Fruit fly (Drosophila melanogaster) whole organism, embryonic: ENCODE measurements around the gene vir-1.

Source experiments
- CG10979 ChIP-seq: fragments of 200-800 bp; sonication (Bioruptor generic); optimal IDR thresholded peaks from 2 replicates; lab custom pipeline; 2018; ENCODE audit warnings: missing biosample characterization, mild to moderate bottlenecking, missing genetic modification characterization, moderate library complexity
- CG11085 ChIP-seq: fragments of 200-800 bp; sonication (Bioruptor generic); IDR thresholded peaks from 2 replicates; pipeline ENCODE4 v1.3.6; 2022; ENCODE audit warnings: missing biosample characterization, missing genetic modification characterization
- CG11504 ChIP-seq: fragments of 200-800 bp; sonication (Bioruptor generic); optimal IDR thresholded peaks from 3 replicates; lab custom pipeline; 2019; ENCODE audit warnings: missing biosample characterization, mild to moderate bottlenecking, missing genetic modification characterization, moderate library complexity
- CG13287 ChIP-seq: fragments of 200-800 bp; sonication (Bioruptor generic); IDR thresholded peaks from 2 replicates; pipeline ENCODE4 v1.3.6; 2022; ENCODE audit warnings: missing biosample characterization, missing genetic modification characterization; ENCODE audit not compliant: partially characterized antibody
- CG14710 ChIP-seq: fragments of 200-800 bp; sonication (Bioruptor generic); optimal IDR thresholded peaks from 3 replicates; lab custom pipeline; 2019; ENCODE audit warnings: missing biosample characterization, mild to moderate bottlenecking, missing genetic modification characterization, moderate library complexity
- CG17568 ChIP-seq: fragments of 200-800 bp; sonication (Bioruptor generic); optimal IDR thresholded peaks from 2 replicates; lab custom pipeline; 2018; ENCODE audit warnings: missing biosample characterization, mild to moderate bottlenecking, missing genetic modification characterization, moderate library complexity
- CG17912 ChIP-seq: fragments of 200-800 bp; sonication (Bioruptor generic); optimal IDR thresholded peaks from 2 replicates; lab custom pipeline; 2018; ENCODE audit warnings: missing biosample characterization, mild to moderate bottlenecking, missing genetic modification characterization
- CG18262 ChIP-seq: fragments of 200-800 bp; optimal IDR thresholded peaks from 3 replicates; lab custom pipeline; 2019; ENCODE audit warnings: missing biosample characterization, mild to moderate bottlenecking, missing genetic modification characterization, moderate library complexity
- CG2120 ChIP-seq: fragments of 200-800 bp; sonication (Bioruptor generic); optimal IDR thresholded peaks from 3 replicates; lab custom pipeline; 2016; ENCODE audit warnings: missing biosample characterization, missing genetic modification characterization
- CG3065 ChIP-seq: fragments of 200-800 bp; sonication (Bioruptor generic); optimal IDR thresholded peaks from 2 replicates; lab custom pipeline; 2016; ENCODE audit warnings: missing biosample characterization, missing genetic modification characterization
- CG32532 ChIP-seq: fragments of 200-800 bp; sonication (Bioruptor generic); IDR thresholded peaks from 2 replicates; pipeline ENCODE4 v1.3.6; 2022; ENCODE audit warnings: missing biosample characterization, missing genetic modification characterization
- CG32767 ChIP-seq: fragments of 200-800 bp; sonication (Bioruptor generic); IDR thresholded peaks from 2 replicates; pipeline ENCODE4 v1.3.6; 2022; ENCODE audit warnings: missing biosample characterization, missing genetic modification characterization
- CG4424 ChIP-seq: fragments of 200-800 bp; sonication (Bioruptor generic); optimal IDR thresholded peaks from 3 replicates; lab custom pipeline; 2016; ENCODE audit warnings: missing biosample characterization, missing genetic modification characterization
- CG6689 ChIP-seq: fragments of 200-800 bp; sonication (Bioruptor generic); IDR thresholded peaks from 2 replicates; pipeline ENCODE4 v1.3.6; 2022; ENCODE audit warnings: missing biosample characterization, missing genetic modification characterization
- CG9437 ChIP-seq: fragments of 200-800 bp; sonication (Bioruptor generic); optimal IDR thresholded peaks from 2 replicates; lab custom pipeline; 2018; ENCODE audit warnings: missing biosample characterization, mild to moderate bottlenecking, missing genetic modification characterization
- Chrac-16 ChIP-seq: fragments of 200-800 bp; sonication (Bioruptor generic); optimal IDR thresholded peaks from 3 replicates; lab custom pipeline; 2016; ENCODE audit warnings: missing biosample characterization, missing genetic modification characterization
- Deaf1 ChIP-seq: fragments of 200-800 bp; optimal IDR thresholded peaks from 3 replicates; lab custom pipeline; 2019; ENCODE audit warnings: missing biosample characterization, mild to moderate bottlenecking, missing genetic modification characterization, moderate library complexity
- Dip3 ChIP-seq: fragments of 200-800 bp; sonication (Bioruptor generic); optimal IDR thresholded peaks from 3 replicates; lab custom pipeline; 2016; ENCODE audit warnings: missing biosample characterization, missing genetic modification characterization
- Ets97D ChIP-seq: fragments of 200-800 bp; sonication (Bioruptor generic); optimal IDR thresholded peaks from 3 replicates; lab custom pipeline; 2016; ENCODE audit warnings: missing biosample characterization, missing genetic modification characterization
- Fer3 ChIP-seq: fragments of 200-800 bp; sonication (Bioruptor generic); optimal IDR thresholded peaks from 2 replicates; lab custom pipeline; 2018; ENCODE audit warnings: missing biosample characterization, mild to moderate bottlenecking, missing genetic modification characterization, moderate library complexity
- HLHmδ ChIP-seq: fragments of 200-800 bp; sonication (Bioruptor generic); optimal IDR thresholded peaks from 2 replicates; lab custom pipeline; 2018; ENCODE audit warnings: missing biosample characterization, mild to moderate bottlenecking, missing genetic modification characterization, moderate library complexity
- HmgD ChIP-seq: fragments of 200-800 bp; sonication (Bioruptor generic); optimal IDR thresholded peaks from 3 replicates; lab custom pipeline; 2016; ENCODE audit warnings: missing biosample characterization, missing genetic modification characterization
- HmgZ ChIP-seq: fragments of 200-800 bp; sonication (Bioruptor generic); optimal IDR thresholded peaks from 2 replicates; lab custom pipeline; 2018; ENCODE audit warnings: missing biosample characterization, mild to moderate bottlenecking, missing genetic modification characterization
- Hr51 ChIP-seq, 2 experiments: fragments of 200-800 bp; sonication (Bioruptor generic); optimal IDR thresholded peaks; 2 replicates in 1 of 2; 3 replicates in 1 of 2; lab custom pipeline; 2016 to 2018; ENCODE audit warnings: missing biosample characterization in 2 of 2, missing genetic modification characterization in 2 of 2, mild to moderate bottlenecking in 1 of 2, moderate library complexity in 1 of 2
- PHDP ChIP-seq: fragments of 200-800 bp; sonication (Bioruptor generic); optimal IDR thresholded peaks from 3 replicates; lab custom pipeline; 2018; ENCODE audit warnings: missing biosample characterization, mild to moderate bottlenecking, missing genetic modification characterization, moderate library complexity
- Six4 ChIP-seq: fragments of 200-800 bp; sonication (Bioruptor generic); optimal IDR thresholded peaks from 2 replicates; lab custom pipeline; 2016; ENCODE audit warnings: missing biosample characterization, missing genetic modification characterization
- Sox102F ChIP-seq: fragments of 200-800 bp; sonication (Bioruptor generic); optimal IDR thresholded peaks from 2 replicates; lab custom pipeline; 2018; ENCODE audit warnings: missing biosample characterization, mild to moderate bottlenecking, missing genetic modification characterization, moderate library complexity
- Xrp1 ChIP-seq: fragments of 200-800 bp; sonication (Bioruptor generic); IDR thresholded peaks from 2 replicates; pipeline ENCODE4 v1.3.6; 2022; ENCODE audit warnings: missing biosample characterization, missing genetic modification characterization
- YL-1 ChIP-seq: fragments of 200-800 bp; sonication (Bioruptor generic); optimal IDR thresholded peaks from 3 replicates; lab custom pipeline; 2017; ENCODE audit warnings: missing biosample characterization, mild to moderate bottlenecking, missing genetic modification characterization
- bbx ChIP-seq: fragments of 200-800 bp; sonication (Bioruptor generic); IDR thresholded peaks from 2 replicates; pipeline ENCODE4 v1.3.6; 2022; ENCODE audit warnings: missing biosample characterization, missing genetic modification characterization; ENCODE audit not compliant: partially characterized antibody
- corto ChIP-seq: fragments of 200-800 bp; sonication (Bioruptor generic); optimal IDR thresholded peaks from 2 replicates; lab custom pipeline; 2016; ENCODE audit warnings: missing biosample characterization, mild to moderate bottlenecking, missing genetic modification characterization, moderate library complexity
- crp ChIP-seq, 2 experiments: fragments of 200-800 bp; sonication (Bioruptor generic); optimal IDR thresholded peaks; 2 replicates in 1 of 2; 3 replicates in 1 of 2; lab custom pipeline; 2017; ENCODE audit warnings: missing biosample characterization in 2 of 2, missing genetic modification characterization in 2 of 2, mild to moderate bottlenecking in 1 of 2, moderate library complexity in 1 of 2
- dmrt11E ChIP-seq: fragments of 200-800 bp; sonication (Bioruptor generic); optimal IDR thresholded peaks from 3 replicates; lab custom pipeline; 2018; ENCODE audit warnings: missing biosample characterization, mild to moderate bottlenecking, missing genetic modification characterization, moderate library complexity
- dpn ChIP-seq, 2 experiments: fragments of 200-800 bp; sonication (Bioruptor generic); optimal IDR thresholded peaks; 3 replicates each; lab custom pipeline; 2016; ENCODE audit warnings: missing biosample characterization in 2 of 2, missing genetic modification characterization in 2 of 2
- fd96Cb ChIP-seq: fragments of 200-800 bp; sonication (Bioruptor generic); optimal IDR thresholded peaks from 2 replicates; lab custom pipeline; 2018; ENCODE audit warnings: missing biosample characterization, mild to moderate bottlenecking, missing genetic modification characterization, moderate library complexity
- fru ChIP-seq: fragments of >200 bp; optimal IDR thresholded peaks from 2 replicates; lab custom pipeline; 2017
- insv ChIP-seq, 2 experiments: fragments of 200-800 bp; sonication (Bioruptor generic); optimal IDR thresholded peaks; 3 replicates each; lab custom pipeline; 2016 to 2018; ENCODE audit warnings: missing biosample characterization in 2 of 2, missing genetic modification characterization in 2 of 2
- inv ChIP-seq: fragments of 200-800 bp; sonication (Bioruptor generic); IDR thresholded peaks from 2 replicates; pipeline ENCODE4 v1.3.6; 2022; ENCODE audit warnings: missing biosample characterization, missing genetic modification characterization; ENCODE audit not compliant: partially characterized antibody
- kay ChIP-seq: fragments of 200-800 bp; sonication (Bioruptor generic); optimal IDR thresholded peaks from 2 replicates; lab custom pipeline; 2016; ENCODE audit warnings: missing biosample characterization, missing genetic modification characterization
- knrl ChIP-seq: fragments of 200-800 bp; sonication (Bioruptor generic); IDR thresholded peaks from 3 replicates; pipeline ENCODE4 v1.3.6; 2022; ENCODE audit warnings: missing biosample characterization, missing genetic modification characterization; ENCODE audit not compliant: partially characterized antibody
- otp ChIP-seq: fragments of 200-800 bp; sonication (Bioruptor generic); IDR thresholded peaks from 3 replicates; pipeline ENCODE4, ENCODE4 v1.3.6; 2022; ENCODE audit warnings: missing biosample characterization, missing genetic modification characterization
- phol ChIP-seq: fragments of 200-800 bp; sonication (Bioruptor generic); optimal IDR thresholded peaks from 3 replicates; lab custom pipeline; 2018; ENCODE audit warnings: missing biosample characterization, mild to moderate bottlenecking, missing genetic modification characterization, moderate library complexity
- pnt ChIP-seq: fragments of 200-800 bp; sonication (Bioruptor generic); optimal IDR thresholded peaks from 3 replicates; lab custom pipeline; 2016; ENCODE audit warnings: missing biosample characterization, missing genetic modification characterization
- row ChIP-seq: fragments of 200-800 bp; sonication (Bioruptor generic); IDR thresholded peaks from 3 replicates; pipeline ENCODE4 v1.3.6; 2022; ENCODE audit warnings: missing biosample characterization, missing genetic modification characterization
- sens ChIP-seq: fragments of 200-800 bp; sonication (Bioruptor generic); peaks from one replicate; lab custom pipeline; 2016; ENCODE audit warnings: missing biosample characterization, missing genetic modification characterization
- twi ChIP-seq: fragments of 200-800 bp; optimal IDR thresholded peaks from 2 replicates; lab custom pipeline; 2019; ENCODE audit warnings: missing biosample characterization, mild to moderate bottlenecking, missing genetic modification characterization, moderate library complexity
- unc-4 ChIP-seq: fragments of 200-800 bp; sonication (Bioruptor generic); IDR thresholded peaks from 2 replicates; pipeline ENCODE4 v1.3.6; 2022; ENCODE audit warnings: missing biosample characterization, missing genetic modification characterization; ENCODE audit not compliant: partially characterized antibody
- usp ChIP-seq: fragments of >200 bp; optimal IDR thresholded peaks from 2 replicates; lab custom pipeline; 2017; ENCODE audit warnings: missing biosample characterization, missing genetic modification characterization
- vvl ChIP-seq: fragments of 200-800 bp; sonication (Bioruptor generic); IDR thresholded peaks from 2 replicates; pipeline ENCODE4 v1.3.6; 2022; ENCODE audit warnings: missing biosample characterization, missing genetic modification characterization
- zfh2 ChIP-seq: fragments of 200-800 bp; sonication (Bioruptor generic); optimal IDR thresholded peaks from 2 replicates; lab custom pipeline; 2016; ENCODE audit warnings: missing biosample characterization, missing genetic modification characterization

The vir-1 gene

DNA sequence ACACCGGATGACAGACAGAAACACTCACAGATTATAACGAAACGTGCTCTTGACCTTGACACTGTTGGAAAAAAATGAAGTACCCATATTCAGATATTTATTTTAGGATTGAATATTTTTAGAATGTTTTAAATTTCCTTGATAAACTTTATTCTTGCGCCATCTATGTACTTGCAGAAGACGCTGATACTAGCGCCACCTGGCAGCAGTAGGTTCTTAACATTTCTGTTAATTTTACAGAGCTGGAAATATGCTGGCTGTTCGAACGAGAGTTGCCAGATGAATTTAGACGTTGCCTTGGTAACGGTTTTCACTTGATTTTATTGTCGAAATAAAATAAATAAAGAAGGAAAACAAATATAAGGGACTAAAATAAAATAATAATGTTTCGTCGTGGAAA lies 1.3 kb upstream of the vir-1 start, which contains the start of gene Fam92 (continued):
- TF ChIP-seq inv (GFP tag; lab: Robert Waterston, UW) (no peak), insv (GFP tag; optimal IDR thresholded peaks at IDR 0.05; lab: Kevin White, UChicago) (peak in 1 of 2 experiments; percentile 58), HLHmδ (no peak), kay (GFP tag; lab: Kevin White, UChicago) (peak; percentile 0), Ets97D (GFP tag; lab: Kevin White, UChicago) (peak; percentile 68), pnt (GFP tag; lab: Kevin White, UChicago) (peak; percentile 40), Xrp1 (GFP tag; lab: Robert Waterston, UW) (no peak), otp (peak; percentile 16; the same call in 1 of the 3 replicates), CG10979 (tag; lab: Kevin White, UChicago) (peak; percentile 56), CG2120 (GFP tag; lab: Kevin White, UChicago) (peak; percentile 47), CG6689 (GFP tag; lab: Robert Waterston, UW) (no peak), CG14710 (peak; percentile 39), zfh2 (GFP tag; lab: Kevin White, UChicago) (peak; percentile 11), CG17912 (GFP tag; lab: Kevin White, UChicago) (peak; percentile 63), row (no peak; the same call in 2 of the 3 replicates), vvl (peak; percentile 72), CG17568 (GFP tag; lab: Kevin White, UChicago) (peak; percentile 55), Six4 (GFP tag; lab: Kevin White, UChicago) (peak; percentile 39), fd96Cb (no peak), CG11504 (tag; lab: Kevin White, UChicago) (peak; percentile 68), PHDP (peak; percentile 46), CG9437 (GFP tag; lab: Kevin White, UChicago) (no peak), CG13287 (GFP tag; lab: Robert Waterston, UW) (peak; percentile 31; the same call in 1 of the 2 replicates), HmgD (peak; percentile 0), unc-4 (GFP tag; lab: Robert Waterston, UW) (no peak), dmrt11E (tag; lab: Kevin White, UChicago) (peak; percentile 34), fru (lab: Kevin White, UChicago) (no peak), Sox102F (peak; percentile 57), Deaf1 (tag; lab: Kevin White, UChicago) (peak; percentile 21), Dip3 (GFP tag; lab: Kevin White, UChicago) (peak; percentile 30), bbx (GFP tag; lab: Robert Waterston, UW) (peak; percentile 14; the same call in 1 of the 2 replicates), Hr51 (GFP tag; optimal IDR thresholded peaks at IDR 0.05; lab: Kevin White, UChicago) (peak; percentile 13 to 39), CG32532 (GFP tag; lab: Robert Waterston, UW) (peak; percentile 73; the same call in 1 of the 2 replicates), usp (GFP tag; lab: Kevin White, UChicago) (no peak), Chrac-16 (peak; percentile 57), knrl (GFP tag; lab: Robert Waterston, UW) (no peak), HmgZ (tag; lab: Kevin White, UChicago) (peak; percentile 51), CG11085 (GFP tag; lab: Robert Waterston, UW) (peak; percentile 11; the same call in 1 of the 2 replicates), CG4424 (GFP tag; lab: Kevin White, UChicago) (peak; percentile 39), phol (tag; lab: Kevin White, UChicago) (peak; percentile 13), Fer3 (tag; lab: Kevin White, UChicago) (peak; percentile 44), dpn (GFP tag; optimal IDR thresholded peaks at IDR 0.05; lab: Kevin White, UChicago) (peak; percentile 56 to 59), twi (tag; lab: Kevin White, UChicago) (peak; percentile 29), CG3065 (GFP tag; lab: Kevin White, UChicago) (no peak), crp (GFP tag; optimal IDR thresholded peaks at IDR 0.05; lab: Kevin White, UChicago) (no peak), sens (peak; percentile 90), CG32767 (GFP tag; lab: Robert Waterston, UW) (no peak), CG18262 (tag; lab: Kevin White, UChicago) (peak; percentile 54), YL-1 (GFP tag; lab: Kevin White, UChicago) (peak; percentile 14), corto (GFP tag; lab: Kevin White, UChicago) (no peak)
